Fruit fly (Drosophila melanogaster): ENCODE data around the gene CG15864.
A peak's percentile ranks its signal among the peaks of the same experiment; 100 is the strongest.

Gene CG15864

DNA sequence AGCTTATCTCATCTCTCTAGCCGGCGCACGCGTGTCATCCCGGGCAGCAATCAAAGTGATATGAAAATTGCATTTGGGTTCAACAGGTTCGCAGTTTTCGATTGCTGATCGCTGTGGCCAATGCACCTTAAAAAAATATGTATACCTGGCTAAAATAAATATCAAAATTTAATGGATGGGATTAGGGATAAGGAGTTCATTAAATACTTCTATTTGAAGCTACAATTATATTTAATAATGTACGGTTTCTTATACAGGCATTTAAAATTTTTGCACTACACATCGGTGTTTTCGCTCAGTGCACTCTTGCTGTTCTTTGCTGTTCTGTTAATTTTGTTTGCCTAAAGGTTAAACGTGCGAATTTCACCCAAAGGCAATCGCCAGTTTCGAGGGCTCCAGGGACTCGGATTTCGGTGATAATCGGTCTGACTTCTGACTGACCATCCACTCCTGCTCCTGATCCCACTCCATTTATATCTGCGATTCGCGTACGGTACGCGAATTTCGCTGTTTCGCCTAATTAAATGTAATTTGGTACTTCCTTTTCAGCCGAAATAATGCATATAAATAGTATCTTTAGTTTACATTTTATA, 24.4 kb downstream of the CG15864 start:
- TF ChIP-seq Ets65A (GFP tag) (peak; percentile 27), ATbp (GFP tag; optimal IDR thresholded peaks at IDR 0.05) (no peak)

DNA sequence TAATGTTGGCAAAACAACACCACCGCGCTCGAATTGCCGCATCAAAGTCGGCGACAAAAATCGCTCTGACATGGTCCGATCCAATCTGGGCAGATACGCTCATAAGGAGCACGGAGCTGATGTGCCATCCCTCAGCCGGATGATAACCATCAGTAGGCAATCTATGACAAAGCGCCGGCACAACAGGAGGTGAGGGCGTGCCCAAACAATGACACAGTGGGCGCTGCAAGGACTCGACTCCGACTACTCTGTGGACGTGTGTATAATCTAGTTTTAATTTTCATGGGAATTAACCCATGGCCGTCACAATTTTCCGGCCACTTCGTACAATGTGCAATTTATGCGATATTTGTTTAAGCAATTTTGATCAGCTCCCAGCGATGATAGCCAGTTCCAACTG, 26.8 kb downstream of the CG15864 start:
- TF ChIP-seq NC2α (GFP tag; optimal IDR thresholded peaks at IDR 0.05) (no peak), tll (GFP tag; optimal IDR thresholded peaks at IDR 0.05) (peak in 1 of 2 experiments; percentile 10), sisA (GFP tag; IDR thresholded peaks at IDR 0.05) (no peak), zen (tag; optimal IDR thresholded peaks at IDR 0.05) (peak; percentile 89), CG6654 (GFP tag; optimal IDR thresholded peaks at IDR 0.05) (no peak), twi (tag; optimal IDR thresholded peaks at IDR 0.05) (peak; percentile 77), CG17361 (GFP tag; IDR thresholded peaks at IDR 0.05) (no peak), en (GFP tag; optimal IDR thresholded peaks at IDR 0.05) (no peak), Bdp1 (GFP tag; optimal IDR thresholded peaks at IDR 0.05) (no peak), CG13775 (GFP tag; optimal IDR thresholded peaks at IDR 0.05) (no peak), CG10366 (GFP tag; IDR thresholded peaks at IDR 0.05) (no peak), MTF-1 (GFP tag; optimal IDR thresholded peaks at IDR 0.05; ENCODE audit: borderline replicate concordance) (no peak), ERR (GFP tag; optimal IDR thresholded peaks at IDR 0.05) (no peak), CG15479 (GFP tag; optimal IDR thresholded peaks at IDR 0.05) (peak; percentile 32), CG11093 (GFP tag; IDR thresholded peaks at IDR 0.05) (no peak), seq (GFP tag; IDR thresholded peaks at IDR 0.05) (no peak), CG32767 (GFP tag; IDR thresholded peaks at IDR 0.05) (no peak), CG11696 (GFP tag; IDR thresholded peaks at IDR 0.05) (no peak), CG8944 (GFP tag; optimal IDR thresholded peaks at IDR 0.05) (no peak), D (optimal IDR thresholded peaks at IDR 0.05) (peak; percentile 76), D (GFP tag; optimal IDR thresholded peaks at IDR 0.05) (no peak), CG18262 (tag; optimal IDR thresholded peaks at IDR 0.05) (no peak), CG30020 (tag; optimal IDR thresholded peaks at IDR 0.05) (no peak), abd-A (tag; optimal IDR thresholded peaks at IDR 0.05) (no peak), zfh2 (GFP tag; optimal IDR thresholded peaks at IDR 0.05) (no peak), repo (GFP tag; optimal IDR thresholded peaks at IDR 0.05) (no peak), prd (optimal IDR thresholded peaks at IDR 0.05) (no peak), prd (GFP tag; IDR thresholded peaks at IDR 0.05) (peak; percentile 72; the same call in 2 of the 3 replicates), odd (GFP tag; optimal IDR thresholded peaks at IDR 0.05) (no peak), caup (GFP tag; optimal IDR thresholded peaks at IDR 0.05; ENCODE audit: severe bottlenecking) (no peak), gcm2 (GFP tag; optimal IDR thresholded peaks at IDR 0.05) (no peak)

DNA sequence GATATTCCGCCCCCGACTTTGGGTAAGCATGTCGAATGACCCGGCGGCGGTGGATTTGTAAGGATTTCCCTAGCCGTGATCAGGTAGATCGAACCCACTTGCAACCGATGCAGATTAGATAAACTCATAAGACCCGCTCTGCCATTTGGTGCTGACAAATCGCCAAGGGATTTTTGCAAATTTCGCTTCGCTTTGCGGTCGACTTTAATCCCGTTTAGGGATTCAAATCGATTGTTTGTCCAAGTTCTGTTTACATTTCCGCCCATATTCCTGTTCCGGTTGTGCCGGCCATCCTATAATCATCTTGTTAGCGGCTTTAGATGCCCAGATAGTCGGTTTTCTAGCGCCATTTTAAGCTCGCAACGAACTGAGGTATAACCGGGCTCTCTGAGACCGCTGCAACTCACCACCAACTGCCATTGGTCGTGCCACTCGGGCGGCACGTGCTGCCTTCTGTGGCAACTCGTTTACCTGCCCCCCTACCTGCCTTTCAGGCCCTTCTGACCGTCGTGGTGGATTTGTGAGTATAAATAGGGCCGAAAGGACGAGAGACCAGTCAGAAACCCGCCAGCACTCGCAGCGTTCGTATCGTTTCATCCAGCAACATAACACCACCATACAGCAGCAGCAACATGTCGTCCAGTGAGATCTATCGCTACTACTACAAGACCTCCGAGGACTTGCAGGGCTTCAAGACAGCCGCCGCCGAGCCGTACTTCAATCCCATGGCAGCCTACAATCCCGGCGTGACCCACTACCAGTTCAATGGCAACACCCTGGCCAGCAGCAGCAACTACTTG, 29.5 kb downstream of the CG15864 start, which contains the start of gene ato:
Gene ato, plus strand, starts transcription at position 559 of the 800 bp plus-strand sequence.
- TF ChIP-seq CG2202 (tag; optimal IDR thresholded peaks at IDR 0.05) (no peak), CG13424 (tag; optimal IDR thresholded peaks at IDR 0.05) (no peak), sens (GFP tag) (peak; percentile 53), crol (GFP tag; IDR thresholded peaks at IDR 0.05) (peak; percentile 80), Neu2 (GFP tag; optimal IDR thresholded peaks at IDR 0.05; ENCODE audit: borderline replicate concordance) (peak; percentile 41), CG2678 (tag; optimal IDR thresholded peaks at IDR 0.05) (no peak), Jarid2 (GFP tag; optimal IDR thresholded peaks at IDR 0.05) (peak; percentile 57), Nf-YC (tag; optimal IDR thresholded peaks at IDR 0.05) (peak; percentile 94), Deaf1 (tag; optimal IDR thresholded peaks at IDR 0.05) (peak; percentile 90), CG17829 (tag; optimal IDR thresholded peaks at IDR 0.05) (no peak), CG15479 (GFP tag; optimal IDR thresholded peaks at IDR 0.05) (peak; percentile 94), CG9876 (GFP tag; optimal IDR thresholded peaks at IDR 0.05) (no peak), bab2 (GFP tag; optimal IDR thresholded peaks at IDR 0.05) (no peak), Nf-YB (GFP tag; optimal IDR thresholded peaks at IDR 0.05) (peak; percentile 94), HLHmδ (GFP tag; optimal IDR thresholded peaks at IDR 0.05) (peak; percentile 95), Ets65A (GFP tag) (peak; percentile 15), gfzf (GFP tag; optimal IDR thresholded peaks at IDR 0.05) (no peak), dati (GFP tag; IDR thresholded peaks at IDR 0.05) (no peak)
